Worm (Caenorhabditis elegans): ENCODE results near the gene H20J04.4.

The H20J04.4 gene

DNA sequence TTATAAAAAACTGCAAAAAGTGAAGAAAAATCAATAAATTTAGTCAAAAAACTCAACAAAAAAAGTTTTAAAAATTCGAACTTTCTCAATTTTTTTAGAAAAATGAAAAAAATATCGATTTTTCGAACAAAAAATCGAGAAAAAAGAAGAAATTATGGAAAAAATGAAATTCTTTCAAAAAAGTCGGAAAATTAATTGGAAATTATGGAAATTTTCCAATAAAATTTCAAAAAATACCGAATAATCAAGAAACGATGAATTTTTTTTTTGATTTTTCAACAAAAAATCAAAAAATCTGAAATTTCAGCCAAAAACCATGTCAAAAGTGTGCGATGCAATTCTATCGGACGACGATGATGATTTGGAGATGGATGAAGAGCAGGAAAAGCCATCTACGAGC, at the start of gene H20J04.4:
Gene H20J04.4, plus strand, starts transcription at position 301 of the 400 bp plus-strand sequence.
- no peak for TF ChIP-seq ets-4 (tag; optimal IDR thresholded peaks at IDR 0.05)
- no peak for TF ChIP-seq K09A11.1 (tag; optimal IDR thresholded peaks at IDR 0.05; ENCODE audit: insufficient read depth)
- TF ChIP-seq rnt-1 (tag; optimal IDR thresholded peaks at IDR 0.05) = no peak
- no peak for TF ChIP-seq pros-1 (tag; optimal IDR thresholded peaks at IDR 0.05)
- no peak for TF ChIP-seq T23F11.4 (GFP tag; optimal IDR thresholded peaks at IDR 0.05)
- TF ChIP-seq pqm-1 (tag; optimal IDR thresholded peaks at IDR 0.05) = no peak
- TF ChIP-seq ama-1 (optimal IDR thresholded peaks at IDR 0.05) = no peak
- TF ChIP-seq ceh-24 (tag; optimal IDR thresholded peaks at IDR 0.05) = no peak
- no peak for TF ChIP-seq madf-2 (tag; optimal IDR thresholded peaks at IDR 0.05)
- no peak for TF ChIP-seq elt-2 (tag; optimal IDR thresholded peaks at IDR 0.05)
- no peak for TF ChIP-seq unc-3 (GFP tag; conservative IDR thresholded peaks at IDR 0.05)
- TF ChIP-seq unc-3 (tag; optimal IDR thresholded peaks at IDR 0.05) = no peak
- TF ChIP-seq sox-2 (GFP tag; IDR thresholded peaks at IDR 0.05) = no peak

DNA sequence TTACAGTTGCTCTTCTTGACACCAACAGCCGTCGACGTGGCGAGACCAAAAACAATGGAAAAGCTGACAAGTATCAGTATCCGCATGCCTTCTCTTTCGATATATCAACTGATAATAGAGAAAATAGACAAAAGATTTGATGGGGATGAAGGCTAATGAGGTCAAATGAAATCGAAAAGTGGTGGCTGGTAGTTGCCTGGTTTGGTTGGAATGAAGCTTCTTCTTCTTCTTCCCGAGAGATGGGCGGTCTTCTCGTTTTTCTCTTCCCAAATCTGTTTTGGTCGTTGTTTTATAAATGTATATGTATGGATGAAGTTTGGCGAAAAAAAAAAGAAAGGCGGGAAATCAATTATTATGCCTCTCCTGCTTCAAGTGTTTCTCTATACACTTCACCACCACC, 47.1 kb upstream of the H20J04.4 start, which contains the start of gene C01F1.5:
Gene C01F1.5, minus strand, starts transcription at position 103 of the 400 bp plus-strand sequence.
- no peak for TF ChIP-seq nhr-232 (tag; optimal IDR thresholded peaks at IDR 0.05)
- TF ChIP-seq hlh-30 (tag; optimal IDR thresholded peaks at IDR 0.05; ENCODE audit: insufficient read depth) = no peak
- no peak for TF ChIP-seq eyg-1 (tag; optimal IDR thresholded peaks at IDR 0.05)
- no peak for TF ChIP-seq ref-2 (tag; optimal IDR thresholded peaks at IDR 0.05)
- TF ChIP-seq sox-4 (tag; optimal IDR thresholded peaks at IDR 0.05) = no peak

DNA sequence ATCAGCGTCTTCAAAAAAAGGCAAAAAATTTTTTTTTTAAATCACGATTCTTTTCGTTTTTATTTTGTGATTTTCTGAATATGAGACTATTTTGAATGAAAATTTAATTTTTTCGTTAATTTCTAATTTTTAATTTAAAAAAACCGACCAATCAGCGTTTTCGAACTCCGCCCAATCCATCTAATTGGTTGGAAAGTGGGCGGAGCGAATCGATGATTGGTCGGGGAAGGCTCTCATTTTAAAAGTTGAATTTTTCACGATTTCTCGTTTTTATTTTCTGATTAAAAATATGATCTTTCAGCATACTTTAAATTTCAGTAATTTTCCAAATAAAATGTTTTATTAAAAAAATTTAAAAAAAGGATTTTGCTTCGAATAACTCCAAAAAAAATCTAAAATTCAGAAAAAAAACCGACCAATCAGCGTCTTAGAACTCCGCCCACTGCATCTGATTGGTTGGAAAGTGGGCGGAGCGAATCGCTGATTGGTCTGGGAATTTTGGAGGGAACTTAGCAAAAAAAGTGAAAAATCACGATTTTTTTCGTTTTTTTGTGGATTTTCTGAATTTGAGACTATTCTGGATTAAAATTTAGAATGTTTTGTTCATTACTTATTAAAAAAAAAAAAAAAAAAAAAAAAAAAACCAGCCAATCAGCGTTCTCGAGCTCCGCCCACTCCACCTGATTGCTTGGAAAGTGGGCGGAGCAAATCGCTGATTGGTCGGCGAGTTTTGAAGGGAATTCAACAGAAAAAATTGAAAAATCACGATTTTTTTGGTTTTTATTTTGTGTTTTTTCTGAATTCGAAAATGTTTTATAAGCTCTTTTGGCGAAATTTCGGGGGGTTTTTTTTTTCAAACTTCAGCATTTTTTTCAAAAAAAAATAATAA, 44.3 kb upstream of the H20J04.4 start:
- TF ChIP-seq nfya-1 (tag; optimal IDR thresholded peaks at IDR 0.05) = peak; percentile 81
- TF ChIP-seq syd-9 (tag; optimal IDR thresholded peaks at IDR 0.05) = no peak
- no peak for TF ChIP-seq hlh-30 (tag; optimal IDR thresholded peaks at IDR 0.05; ENCODE audit: insufficient read depth)
- no peak for TF ChIP-seq fkh-10 (GFP tag; optimal IDR thresholded peaks at IDR 0.05)
- no peak for TF ChIP-seq unc-3 (GFP tag; conservative IDR thresholded peaks at IDR 0.05)
- TF ChIP-seq unc-3 (tag; optimal IDR thresholded peaks at IDR 0.05) = no peak
- no peak for TF ChIP-seq zip-5 (tag; optimal IDR thresholded peaks at IDR 0.05)
- TF ChIP-seq T23F11.4 (GFP tag; optimal IDR thresholded peaks at IDR 0.05) = no peak
- no peak for TF ChIP-seq rnt-1 (tag; optimal IDR thresholded peaks at IDR 0.05)

- TF ChIP-seq ceh-14 (tag; optimal IDR thresholded peaks at IDR 0.05) (no peak), nhr-11 (tag; optimal IDR thresholded peaks at IDR 0.05) (no peak), Y22D7AL.16 (tag; optimal IDR thresholded peaks at IDR 0.05) (no peak), nfya-1 (tag; optimal IDR thresholded peaks at IDR 0.05) (peak; percentile 83), hlh-15 (tag; optimal IDR thresholded peaks at IDR 0.05) (no peak), sox-4 (tag; optimal IDR thresholded peaks at IDR 0.05) (no peak), tbx-2 (tag; optimal IDR thresholded peaks at IDR 0.05) (no peak), unc-55 (GFP tag; optimal IDR thresholded peaks at IDR 0.05) (no peak), hlh-6 (tag; optimal IDR thresholded peaks at IDR 0.05) (no peak)
These were observed 41.9 kb upstream of the H20J04.4 start for ce11 chrII:4286921-4287320.

DNA sequence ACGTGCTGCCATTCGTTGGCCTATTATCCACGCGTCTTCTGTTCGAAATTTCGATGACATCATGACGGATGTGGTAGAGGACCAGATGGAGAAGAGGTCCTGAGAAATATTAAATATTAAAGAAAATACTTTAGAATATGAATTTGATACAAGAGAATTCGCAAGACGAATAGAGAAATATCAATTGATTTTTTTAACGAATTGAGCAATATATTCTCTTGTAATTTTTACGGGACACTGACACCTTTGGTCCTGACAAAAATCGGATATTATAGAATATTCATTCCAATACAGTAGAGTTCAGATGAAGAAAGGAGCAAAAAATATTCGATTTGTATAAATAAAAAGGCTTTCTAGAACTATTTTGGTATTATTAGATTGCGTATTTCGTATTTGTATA, 40.7 kb upstream of the H20J04.4 start, which contains the start of gene C01F1.6:
Gene C01F1.6, minus strand, starts transcription at position 101 of the 400 bp plus-strand sequence.
- TF ChIP-seq ceh-24 (tag; optimal IDR thresholded peaks at IDR 0.05) (no peak), lin-11 (tag; optimal IDR thresholded peaks at IDR 0.05) (no peak), fax-1 (tag; optimal IDR thresholded peaks at IDR 0.05) (no peak), pax-1 (tag; optimal IDR thresholded peaks at IDR 0.05) (no peak), ztf-16 (tag; optimal IDR thresholded peaks at IDR 0.05) (no peak), T23F11.4 (GFP tag; optimal IDR thresholded peaks at IDR 0.05) (no peak), sox-2 (GFP tag; IDR thresholded peaks at IDR 0.05) (no peak), K09A11.1 (tag; optimal IDR thresholded peaks at IDR 0.05; ENCODE audit: insufficient read depth) (no peak), pag-3 (tag; optimal IDR thresholded peaks at IDR 0.05; ENCODE audit: borderline replicate concordance) (no peak), ets-4 (tag; optimal IDR thresholded peaks at IDR 0.05) (no peak), ceh-30 (tag; optimal IDR thresholded peaks at IDR 0.05) (no peak), dve-1 (tag; optimal IDR thresholded peaks at IDR 0.05) (no peak), ceh-19 (GFP tag; optimal IDR thresholded peaks at IDR 0.05) (no peak), ceh-22 (tag; optimal IDR thresholded peaks at IDR 0.05) (no peak), hlh-6 (tag; optimal IDR thresholded peaks at IDR 0.05) (no peak), tbx-7 (tag; optimal IDR thresholded peaks at IDR 0.05) (no peak), ref-2 (tag; optimal IDR thresholded peaks at IDR 0.05) (no peak), fkh-6 (tag; optimal IDR thresholded peaks at IDR 0.05) (no peak), unc-42 (tag; optimal IDR thresholded peaks at IDR 0.05) (no peak), C38D4.7 (GFP tag; optimal IDR thresholded peaks at IDR 0.05) (no peak)

All from whole organism, late embryonic.